Worm (Caenorhabditis elegans) whole organism, midembryonic: ENCODE data around the gene chc-1.

Experiments used
- T22C8.4 ChIP-seq: fragments of 200-800 bp; sonication (Bioruptor generic); IDR thresholded peaks from 2 replicates; pipeline ENCODE4 v1.3.6; 2022; ENCODE audit warnings: missing genetic modification characterization, missing compliant biosample characterization
- flt-1 ChIP-seq: fragments of 200-800 bp; sonication (Bioruptor generic); IDR thresholded peaks from 2 replicates; pipeline ENCODE4 v1.3.6; 2022; ENCODE audit warnings: missing genetic modification characterization, missing compliant biosample characterization
- med-1 ChIP-seq: sonication (generic microtip); optimal IDR thresholded peaks from 2 replicates; lab custom pipeline; 2017; ENCODE audit warnings: missing genetic modification characterization, mild to moderate bottlenecking, missing compliant biosample characterization, antibody characterized with exemption, missing genetic modification reagents; ENCODE audit not compliant: insufficient read depth
- ref-1 ChIP-seq: fragments of 200-800 bp; sonication (Bioruptor generic); conservative IDR thresholded peaks from 2 replicates; pipeline ENCODE4 v1.3.6; 2022; ENCODE audit warnings: missing genetic modification reagents, missing genetic modification characterization, missing compliant biosample characterization
- tab-1 ChIP-seq: fragments of 200-800 bp; sonication (Bioruptor generic); IDR thresholded peaks from 2 replicates; pipeline ENCODE4 v1.3.6; 2022; ENCODE audit warnings: missing genetic modification characterization, missing compliant biosample characterization

- TF ChIP-seq flt-1 (GFP tag; lab: Robert Waterston, UW) (no peak), ref-1 (GFP tag; lab: Robert Waterston, UW) (no peak), tab-1 (GFP tag; lab: Robert Waterston, UW) (no peak), med-1 (GFP tag; lab: Kevin White, UChicago) (no peak), T22C8.4 (GFP tag; lab: Robert Waterston, UW) (no peak)
Observed at ce11 chrIII:10179444-10179843, 24.2 kb upstream of the chc-1 start.
